Fruit fly (Drosophila melanogaster): Measurements from ENCODE around the gene CG14957.

CG14957 gene

DNA sequence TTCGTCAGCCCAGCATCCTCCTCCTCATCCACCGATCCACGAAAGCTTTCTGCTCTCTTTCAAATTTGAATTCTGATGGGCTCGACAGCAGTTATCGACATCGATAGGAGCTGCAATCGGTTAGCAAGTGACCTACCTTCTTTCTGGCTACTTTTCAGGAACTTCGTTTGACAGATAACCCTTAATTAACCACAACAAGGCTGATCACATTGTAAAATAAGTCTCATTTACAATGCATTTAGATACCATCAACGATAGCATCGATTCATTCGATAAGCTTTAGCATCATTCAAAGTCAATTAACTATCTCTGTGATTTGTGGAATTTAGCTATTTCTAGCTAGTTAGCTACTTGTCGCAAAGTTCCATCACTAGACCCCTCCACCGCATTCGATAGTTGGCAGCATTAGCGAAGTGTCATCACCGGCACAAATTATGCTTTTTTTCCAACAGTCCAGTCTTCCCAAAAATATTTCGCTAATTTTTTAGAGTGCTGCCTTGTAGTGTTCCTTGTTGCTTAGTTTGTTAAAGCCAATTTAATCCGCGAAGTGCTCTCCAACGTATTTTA is 8.8 kb upstream of the CG14957 start, which contains the start of the genes MnM and Girdin (continued):
- TF ChIP-seq pum (GFP tag; optimal IDR thresholded peaks at IDR 0.05) = peak; percentile 79
- no peak for TF ChIP-seq sim (GFP tag; IDR thresholded peaks at IDR 0.05)
- peak; percentile 37; the same call in 1 of the 2 replicates for TF ChIP-seq CG14014 (GFP tag; IDR thresholded peaks at IDR 0.05)
- peak; percentile 28; the same call in 1 of the 2 replicates for TF ChIP-seq CG4404 (GFP tag; IDR thresholded peaks at IDR 0.05)
- peak; percentile 25; the same call in 1 of the 2 replicates for TF ChIP-seq E2f1 (GFP tag; IDR thresholded peaks at IDR 0.05)
- no peak for TF ChIP-seq cad (GFP tag; optimal IDR thresholded peaks at IDR 0.05)
- TF ChIP-seq CG18599 (GFP tag; optimal IDR thresholded peaks at IDR 0.05) = peak; percentile 44
- TF ChIP-seq H15 (GFP tag; IDR thresholded peaks at IDR 0.05) = no peak
- TF ChIP-seq D (optimal IDR thresholded peaks at IDR 0.05) = peak; percentile 91
- TF ChIP-seq D (GFP tag; optimal IDR thresholded peaks at IDR 0.05) = no peak
- TF ChIP-seq pita (GFP tag; optimal IDR thresholded peaks at IDR 0.05) = no peak
- TF ChIP-seq bowl (GFP tag; IDR thresholded peaks at IDR 0.05) = no peak
- peak; percentile 53 for TF ChIP-seq CG12942 (GFP tag; optimal IDR thresholded peaks at IDR 0.05)
- TF ChIP-seq ftz-f1 (GFP tag; optimal IDR thresholded peaks at IDR 0.05) = no peak
- TF ChIP-seq CG12299 (tag; optimal IDR thresholded peaks at IDR 0.05) = no peak
- no peak for TF ChIP-seq ham (GFP tag; IDR thresholded peaks at IDR 0.05)
- TF ChIP-seq chinmo (GFP tag; IDR thresholded peaks at IDR 0.05; ENCODE audit: partially characterized antibody) = 0 out of 4 replicates have a peak, but pooled peaks have one; percentile 4
- TF ChIP-seq Camta (GFP tag; optimal IDR thresholded peaks at IDR 0.05) = peak; percentile 39
- peak; percentile 74 for TF ChIP-seq grau (tag; optimal IDR thresholded peaks at IDR 0.05)
- TF ChIP-seq Lhr (GFP tag; optimal IDR thresholded peaks at IDR 0.05) = peak; percentile 72
- peak; percentile 71 for TF ChIP-seq sens (GFP tag)
- TF ChIP-seq ab (GFP tag; optimal IDR thresholded peaks at IDR 0.05) = peak; percentile 45
- TF ChIP-seq CG8478 (optimal IDR thresholded peaks at IDR 0.05) = no peak
- peak; percentile 21; the same call in 1 of the 3 replicates for TF ChIP-seq tgo (GFP tag; IDR thresholded peaks at IDR 0.05)
- peak in 1 of 2 experiments; percentile 35 for TF ChIP-seq crp (GFP tag; optimal IDR thresholded peaks at IDR 0.05)
- TF ChIP-seq BEAF-32 (GFP tag; optimal IDR thresholded peaks at IDR 0.05) = peak; percentile 96
- no peak for TF ChIP-seq corto (GFP tag; optimal IDR thresholded peaks at IDR 0.05)
- TF ChIP-seq Taf1 (GFP tag; IDR thresholded peaks at IDR 0.05) = no peak
- peak; percentile 54 for TF ChIP-seq Atf3 (GFP tag; optimal IDR thresholded peaks at IDR 0.05)
- no peak for TF ChIP-seq lab (GFP tag; optimal IDR thresholded peaks at IDR 0.05)
- peak; percentile 75 for TF ChIP-seq CG14710 (tag; optimal IDR thresholded peaks at IDR 0.05)
- peak; percentile 87 for TF ChIP-seq inv (GFP tag; IDR thresholded peaks at IDR 0.05; ENCODE audit: partially characterized antibody)
- no peak for TF ChIP-seq Doc2 (GFP tag; IDR thresholded peaks at IDR 0.05)
- no peak for TF ChIP-seq CG5180 (GFP tag; optimal IDR thresholded peaks at IDR 0.05)
- no peak for TF ChIP-seq caup (GFP tag; optimal IDR thresholded peaks at IDR 0.05; ENCODE audit: severe bottlenecking)
- no peak for TF ChIP-seq ap (GFP tag; IDR thresholded peaks at IDR 0.05)
- TF ChIP-seq run (tag; optimal IDR thresholded peaks at IDR 0.05) = no peak
- no peak for TF ChIP-seq CG8388 (GFP tag; optimal IDR thresholded peaks at IDR 0.05)
- TF ChIP-seq Pdp1 (GFP tag; optimal IDR thresholded peaks at IDR 0.05) = peak; percentile 67 to 69
- peak; percentile 42 for TF ChIP-seq esg (GFP tag; conservative IDR thresholded peaks at IDR 0.05)
- TF ChIP-seq CG2199 (GFP tag; IDR thresholded peaks at IDR 0.05) = no peak
- TF ChIP-seq dati (GFP tag; IDR thresholded peaks at IDR 0.05) = no peak
- TF ChIP-seq Sry-δ (GFP tag; optimal IDR thresholded peaks at IDR 0.05) = peak; percentile 100
- TF ChIP-seq disco-r (GFP tag; optimal IDR thresholded peaks at IDR 0.05) = peak; percentile 44
- peak; percentile 86 for TF ChIP-seq jumu (GFP tag; optimal IDR thresholded peaks at IDR 0.05)
- TF ChIP-seq CG31365 (tag; optimal IDR thresholded peaks at IDR 0.05) = no peak
- TF ChIP-seq ind (GFP tag; optimal IDR thresholded peaks at IDR 0.05) = peak; percentile 76
- TF ChIP-seq mirr (GFP tag; optimal IDR thresholded peaks at IDR 0.05) = no peak
- TF ChIP-seq ato (GFP tag; IDR thresholded peaks at IDR 0.05; ENCODE audit: partially characterized antibody) = peak; percentile 64; the same call in 1 of the 2 replicates
- TF ChIP-seq CG7786 (GFP tag; optimal IDR thresholded peaks at IDR 0.05) = peak; percentile 86
- peak; percentile 17 for TF ChIP-seq trh (GFP tag; optimal IDR thresholded peaks at IDR 0.05)

Data from whole organism, embryonic.